Worm (Caenorhabditis elegans): ENCODE measurements around the gene F10E9.1.

- TF ChIP-seq sptf-1 (tag; optimal IDR thresholded peaks at IDR 0.05) = no peak
- no peak for TF ChIP-seq nhr-237 (tag; optimal IDR thresholded peaks at IDR 0.05)
- TF ChIP-seq nhr-76 (tag; optimal IDR thresholded peaks at IDR 0.05) = no peak
- TF ChIP-seq nhr-12 (tag; optimal IDR thresholded peaks at IDR 0.05) = no peak
- TF ChIP-seq lin-13 (tag; optimal IDR thresholded peaks at IDR 0.05) = no peak
- TF ChIP-seq elt-1 (tag; optimal IDR thresholded peaks at IDR 0.05; ENCODE audit: borderline replicate concordance, insufficient read depth) = peak; percentile 96
- TF ChIP-seq mab-5 (tag; optimal IDR thresholded peaks at IDR 0.05) = no peak
- TF ChIP-seq zip-8 (tag; optimal IDR thresholded peaks at IDR 0.05) = no peak
- no peak for TF ChIP-seq elt-3 (tag; optimal IDR thresholded peaks at IDR 0.05)
- no peak for TF ChIP-seq nhr-28 (tag; optimal IDR thresholded peaks at IDR 0.05)
- TF ChIP-seq unc-39 (tag; optimal IDR thresholded peaks at IDR 0.05) = no peak
- TF ChIP-seq nhr-2 (tag; optimal IDR thresholded peaks at IDR 0.05) = peak; percentile 75
- TF ChIP-seq pha-4 (tag; optimal IDR thresholded peaks at IDR 0.05) = no peak
- TF ChIP-seq cnd-1 (tag; optimal IDR thresholded peaks at IDR 0.05) = no peak
Measured at ce11 chrIII:8279567-8279966, 43.4 kb upstream of the F10E9.1 start.
